Worm (Caenorhabditis elegans) whole organism, L4/young adult: Measurements from ENCODE around the gene sri-57.

Experiments used
- W03F9.2 ChIP-seq: fragments of 150-350 bp; optimal IDR thresholded peaks from 2 replicates; lab custom pipeline; 2014; ENCODE audit warnings: missing biosample characterization, missing genetic modification characterization
- him-1 ChIP-seq: sonication (generic microtip); optimal IDR thresholded peaks from 2 replicates; lab custom pipeline; 2016; ENCODE audit warnings: missing genotype, missing genetic modification reagents, missing genetic modification characterization, missing compliant biosample characterization

- TF ChIP-seq him-1 (tag; lab: Kevin White, UChicago), result no peak
- TF ChIP-seq W03F9.2 (tag; lab: Kevin White, UChicago), result no peak
These were observed 6.6 kb downstream of the sri-57 start, which contains the start of gene F22E5.22 for ce11 chrII:2665606-2666005.
